Worm (Caenorhabditis elegans): ENCODE data around the gene C42D4.18.

DNA sequence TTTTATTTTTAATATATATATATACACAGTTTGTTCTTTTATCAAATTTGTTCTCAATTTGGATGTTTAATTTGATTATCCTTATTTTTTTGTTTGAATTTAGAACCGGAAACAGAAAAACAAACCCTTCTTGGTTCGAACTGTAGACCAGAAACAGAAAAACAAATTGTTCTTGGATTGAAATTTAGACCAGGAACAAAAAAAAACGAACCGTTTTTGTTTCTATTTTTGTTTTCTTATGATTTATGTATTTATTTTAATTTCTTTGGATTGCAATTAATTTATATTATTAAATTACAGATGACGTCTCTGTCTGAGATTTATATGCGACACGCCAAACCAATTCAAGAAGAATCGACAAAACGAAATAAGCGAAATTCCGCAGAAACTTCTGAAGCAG lies 8.8 kb downstream of the C42D4.18 start, which contains the start of gene C42D4.19:
- TF ChIP-seq klf-2 (GFP tag; conservative IDR thresholded peaks at IDR 0.05), result no peak
- TF ChIP-seq T22C8.4 (GFP tag; IDR thresholded peaks at IDR 0.05), result no peak
- no peak for TF ChIP-seq ztf-23 (GFP tag; IDR thresholded peaks at IDR 0.05)
